Fruit fly (Drosophila melanogaster): ENCODE results near the gene b.

The b gene

dm6 chr2L:13833058-13833457 is 12.0 kb downstream of the b start, which contains the start of the genes GatC, PolG2 and Polr2C (continued):
- TF ChIP-seq BEAF-32 (GFP tag; optimal IDR thresholded peaks at IDR 0.05), result peak; percentile 77
- no peak for TF ChIP-seq CG43689 (GFP tag; IDR thresholded peaks at IDR 0.05)
- no peak for TF ChIP-seq cwo (GFP tag; optimal IDR thresholded peaks at IDR 0.05)
- TF ChIP-seq ap (GFP tag; IDR thresholded peaks at IDR 0.05), result no peak
- TF ChIP-seq dysf (GFP tag; IDR thresholded peaks at IDR 0.05), result no peak; the same call in 2 of the 3 replicates
- no peak for TF ChIP-seq CG18476 (GFP tag; optimal IDR thresholded peaks at IDR 0.05)
- no peak for TF ChIP-seq yki (optimal IDR thresholded peaks at IDR 0.05)
- no peak for TF ChIP-seq CG15479 (GFP tag; optimal IDR thresholded peaks at IDR 0.05)
- peak; percentile 35 for TF ChIP-seq CG10267 (tag; optimal IDR thresholded peaks at IDR 0.05)
- no peak for TF ChIP-seq CG9437 (GFP tag; optimal IDR thresholded peaks at IDR 0.05)
- TF ChIP-seq GATAe (GFP tag; conservative IDR thresholded peaks at IDR 0.05), result no peak
- peak; percentile 75 for TF ChIP-seq CG12659 (GFP tag; optimal IDR thresholded peaks at IDR 0.05)
- TF ChIP-seq ara (GFP tag; IDR thresholded peaks at IDR 0.05), result no peak
- no peak for TF ChIP-seq fru (optimal IDR thresholded peaks at IDR 0.05)
- peak; percentile 55 for TF ChIP-seq phol (tag; optimal IDR thresholded peaks at IDR 0.05)
- TF ChIP-seq Dfd (GFP tag; optimal IDR thresholded peaks at IDR 0.05), result no peak
- no peak for TF ChIP-seq fd96Cb (tag; optimal IDR thresholded peaks at IDR 0.05)
- TF ChIP-seq lmd (GFP tag; IDR thresholded peaks at IDR 0.05), result peak; percentile 41; the same call in 1 of the 2 replicates
- TF ChIP-seq CG17186 (GFP tag; optimal IDR thresholded peaks at IDR 0.05), result peak; percentile 63
- no peak for TF ChIP-seq CG7372 (GFP tag; IDR thresholded peaks at IDR 0.05)
- TF ChIP-seq HLHmδ (GFP tag; optimal IDR thresholded peaks at IDR 0.05), result no peak
- TF ChIP-seq fd64A (GFP tag; optimal IDR thresholded peaks at IDR 0.05), result no peak
- no peak for TF ChIP-seq Vsx1 (GFP tag; optimal IDR thresholded peaks at IDR 0.05)
- peak; percentile 62; the same call in 2 of the 3 replicates for TF ChIP-seq Doc3 (GFP tag; IDR thresholded peaks at IDR 0.05; ENCODE audit: partially characterized antibody)
- TF ChIP-seq tap (tag; optimal IDR thresholded peaks at IDR 0.05), result no peak
- no peak for TF ChIP-seq CG32767 (GFP tag; IDR thresholded peaks at IDR 0.05)
- peak; percentile 39; the same call in 1 of the 2 replicates for TF ChIP-seq CG9215 (GFP tag; IDR thresholded peaks at IDR 0.05)
- no peak for TF ChIP-seq CG17912 (GFP tag; optimal IDR thresholded peaks at IDR 0.05)
- TF ChIP-seq ranshi (GFP tag; IDR thresholded peaks at IDR 0.05), result no peak
- TF ChIP-seq zen (tag; optimal IDR thresholded peaks at IDR 0.05), result no peak
- TF ChIP-seq CG1647 (GFP tag; optimal IDR thresholded peaks at IDR 0.05), result no peak
- TF ChIP-seq eve (GFP tag; optimal IDR thresholded peaks at IDR 0.05), result no peak
- no peak for TF ChIP-seq crc (GFP tag; optimal IDR thresholded peaks at IDR 0.05)
- TF ChIP-seq CG10462 (GFP tag; optimal IDR thresholded peaks at IDR 0.05), result peak; percentile 16
- no peak for TF ChIP-seq lov (optimal IDR thresholded peaks at IDR 0.05)
- TF ChIP-seq lov (GFP tag; IDR thresholded peaks at IDR 0.05), result no peak
- peak; percentile 33; the same call in 1 of the 2 replicates for TF ChIP-seq al (GFP tag; IDR thresholded peaks at IDR 0.05)
- peak; percentile 43 for TF ChIP-seq CG8944 (GFP tag; optimal IDR thresholded peaks at IDR 0.05)
- TF ChIP-seq Optix (GFP tag; IDR thresholded peaks at IDR 0.05), result no peak
- TF ChIP-seq nmo (GFP tag; optimal IDR thresholded peaks at IDR 0.05), result peak; percentile 70
- TF ChIP-seq ems (GFP tag; optimal IDR thresholded peaks at IDR 0.05), result no peak
- 0 out of 2 replicates have a peak, but pooled peaks have one; percentile 4 for TF ChIP-seq bowl (GFP tag; IDR thresholded peaks at IDR 0.05)
- no peak for TF ChIP-seq ftz-f1 (GFP tag; optimal IDR thresholded peaks at IDR 0.05)
- TF ChIP-seq YL-1 (GFP tag; optimal IDR thresholded peaks at IDR 0.05), result peak; percentile 62
- TF ChIP-seq seq (GFP tag; IDR thresholded peaks at IDR 0.05), result peak; percentile 30; the same call in 1 of the 2 replicates
- TF ChIP-seq pum (GFP tag; optimal IDR thresholded peaks at IDR 0.05), result peak; percentile 15
- TF ChIP-seq CG14441 (GFP tag; IDR thresholded peaks at IDR 0.05), result no peak
- peak; percentile 70 for TF ChIP-seq vvl (GFP tag; IDR thresholded peaks at IDR 0.05)
- peak; percentile 78 for TF ChIP-seq CG9932 (GFP tag; IDR thresholded peaks at IDR 0.05)
- TF ChIP-seq CG7556 (GFP tag; optimal IDR thresholded peaks at IDR 0.05), result no peak
- TF ChIP-seq stwl (tag; optimal IDR thresholded peaks at IDR 0.05), result peak; percentile 68
- TF ChIP-seq Neu2 (GFP tag; optimal IDR thresholded peaks at IDR 0.05; ENCODE audit: borderline replicate concordance), result no peak

All from whole organism, embryonic.